Worm (Caenorhabditis elegans) whole organism, L4 larva: Measurements from ENCODE around the gene set-8.

ENCODE experiments used
- D1046.2 ChIP-seq: fragments of 200-800 bp; sonication (Bioruptor generic); IDR thresholded peaks from 2 replicates; pipeline ENCODE4 v1.3.6; 2022; ENCODE audit warnings: missing genetic modification characterization, missing compliant biosample characterization
- F10B5.3 ChIP-seq: sonication (generic microtip); optimal IDR thresholded peaks from 2 replicates; lab custom pipeline; 2016; ENCODE audit warnings: mild to moderate bottlenecking, missing genetic modification characterization, missing compliant biosample characterization
- F49E8.2 ChIP-seq: sonication (generic microtip); optimal IDR thresholded peaks from 2 replicates; lab custom pipeline; 2016; ENCODE audit warnings: missing compliant biosample characterization, mild to moderate bottlenecking, missing genetic modification characterization, borderline replicate concordance
- R02D3.7 ChIP-seq: fragments of 150-350 bp; sonication (generic microtip); optimal IDR thresholded peaks from 3 replicates; lab custom pipeline; 2014; ENCODE audit warnings: missing biosample characterization, missing genetic modification characterization
- T26A8.4 ChIP-seq: fragments of 200-800 bp; sonication (Bioruptor generic); IDR thresholded peaks from 2 replicates; pipeline ENCODE4 v1.3.6; 2022; ENCODE audit warnings: missing genetic modification characterization, missing compliant biosample characterization
- Y105C5A.15 ChIP-seq: fragments of 200-800 bp; sonication (Bioruptor generic); IDR thresholded peaks from 2 replicates; pipeline ENCODE4 v1.3.6; 2022; ENCODE audit warnings: missing genetic modification characterization, missing compliant biosample characterization
- Y48G9A.11 ChIP-seq: fragments of 200-800 bp; sonication (Bioruptor generic); IDR thresholded peaks from 2 replicates; pipeline ENCODE4 v1.3.6; 2022; ENCODE audit warnings: missing genetic modification reagents, missing genetic modification characterization, missing compliant biosample characterization
- aha-1 ChIP-seq: fragments of 150-350 bp; peaks from one replicate; lab custom pipeline; 2014; ENCODE audit warnings: missing biosample characterization, missing genetic modification characterization
- attf-4 ChIP-seq: sonication (generic microtip); optimal IDR thresholded peaks from 3 replicates; lab custom pipeline; 2017; ENCODE audit warnings: missing biosample characterization, missing genetic modification characterization
- ceh-20 ChIP-seq: fragments of 200-800 bp; sonication (Bioruptor generic); IDR thresholded peaks from 2 replicates; pipeline ENCODE4 v1.3.6; 2022; ENCODE audit warnings: missing genetic modification reagents, missing genetic modification characterization, missing compliant biosample characterization
- ceh-62 ChIP-seq: sonication (generic microtip); optimal IDR thresholded peaks from 2 replicates; lab custom pipeline; 2017; ENCODE audit warnings: missing biosample characterization, missing genetic modification characterization
- ces-1 ChIP-seq: fragments of 150-350 bp; sonication (generic microtip); optimal IDR thresholded peaks from 4 replicates; lab custom pipeline; 2014; ENCODE audit warnings: missing biosample characterization, missing genetic modification reagents, missing genetic modification characterization
- daf-12 ChIP-seq: fragments of 150-350 bp; optimal IDR thresholded peaks from 2 replicates; lab custom pipeline; 2014; ENCODE audit warnings: missing biosample characterization, missing genetic modification reagents, missing genetic modification characterization
- daf-16 ChIP-seq, 3 experiments: sonication (generic microtip); optimal IDR thresholded peaks; 2 replicates each; lab custom pipeline; 2016 to 2017; ENCODE audit warnings: missing genetic modification characterization in 3 of 3, missing genetic modification reagents in 3 of 3, mild to moderate bottlenecking in 2 of 3, missing compliant biosample characterization in 2 of 3, missing biosample characterization in 1 of 3, moderate library complexity in 1 of 3
- daf-19 ChIP-seq: fragments of 200-800 bp; sonication (Bioruptor generic); conservative IDR thresholded peaks from 2 replicates; pipeline ENCODE4 v1.3.6; 2022; ENCODE audit warnings: missing genetic modification characterization, missing compliant biosample characterization
- egl-43 ChIP-seq: fragments of 200-800 bp; sonication (Bioruptor generic); IDR thresholded peaks from 2 replicates; pipeline ENCODE4 v1.3.6; 2022; ENCODE audit warnings: missing genetic modification reagents, missing genetic modification characterization, missing compliant biosample characterization
- fkh-10 ChIP-seq: fragments of 150-350 bp; optimal IDR thresholded peaks from 2 replicates; lab custom pipeline; 2014; ENCODE audit warnings: missing biosample characterization, missing genetic modification reagents, missing genetic modification characterization
- hif-1 ChIP-seq, 2 experiments: sonication (generic microtip); optimal IDR thresholded peaks; 2 replicates each; lab custom pipeline; 2016 to 2017; ENCODE audit warnings: missing compliant biosample characterization in 2 of 2, missing genetic modification characterization in 2 of 2, missing genetic modification reagents in 2 of 2, missing genotype in 2 of 2, mild to moderate bottlenecking in 1 of 2
- hlh-30 ChIP-seq: sonication (generic microtip); optimal IDR thresholded peaks from 2 replicates; lab custom pipeline; 2017; ENCODE audit warnings: antibody characterized with exemption, mild to moderate bottlenecking, missing genetic modification characterization, missing compliant biosample characterization; ENCODE audit not compliant: insufficient read depth
- hmg-1.1 ChIP-seq: fragments of 200-800 bp; sonication (Bioruptor generic); IDR thresholded peaks from 2 replicates; pipeline ENCODE4 v1.3.6; 2022; ENCODE audit warnings: missing genetic modification reagents, missing genetic modification characterization, missing compliant biosample characterization
- jun-1 ChIP-seq: fragments of 150-350 bp; optimal IDR thresholded peaks from 2 replicates; lab custom pipeline; 2014; ENCODE audit warnings: missing biosample characterization, missing genetic modification reagents, missing genetic modification characterization
- lin-13 ChIP-seq: fragments of 150-350 bp; optimal IDR thresholded peaks from 2 replicates; lab custom pipeline; 2014; ENCODE audit warnings: missing biosample characterization, missing genetic modification reagents, missing genetic modification characterization
- lin-15B ChIP-seq: fragments of 150-350 bp; sonication (generic microtip); optimal IDR thresholded peaks from 3 replicates; lab custom pipeline; 2014; ENCODE audit warnings: missing biosample characterization, missing genetic modification characterization
- lin-29 ChIP-seq: fragments of 200-800 bp; sonication (Bioruptor generic); IDR thresholded peaks from 2 replicates; pipeline ENCODE4 v1.3.6; 2022; ENCODE audit warnings: missing genetic modification reagents, missing genetic modification characterization, missing compliant biosample characterization
- lin-39 ChIP-seq: fragments of 150-350 bp; optimal IDR thresholded peaks from 2 replicates; lab custom pipeline; 2014; ENCODE audit warnings: missing biosample characterization, missing genetic modification reagents, missing genetic modification characterization
- lir-3 ChIP-seq: sonication (generic microtip); optimal IDR thresholded peaks from 2 replicates; lab custom pipeline; 2016; ENCODE audit warnings: mild to moderate bottlenecking, missing genetic modification characterization, missing compliant biosample characterization
- madf-5 ChIP-seq, 2 experiments: fragments of 200-800 bp; sonication (Bioruptor generic); IDR thresholded peaks; 2 replicates each; pipeline ENCODE4 v1.3.6; 2022; ENCODE audit warnings: missing compliant biosample characterization in 2 of 2, missing genetic modification characterization in 2 of 2
- madf-9 ChIP-seq: fragments of 200-800 bp; sonication (Bioruptor generic); conservative IDR thresholded peaks from 2 replicates; pipeline ENCODE4 v1.3.6; 2022; ENCODE audit warnings: missing genetic modification reagents, missing genetic modification characterization, missing compliant biosample characterization
- mdt-29 ChIP-seq: fragments of 200-800 bp; sonication (Bioruptor generic); IDR thresholded peaks from 2 replicates; pipeline ENCODE4 v1.3.6; 2022; ENCODE audit warnings: missing genetic modification reagents, missing genetic modification characterization, missing compliant biosample characterization
- mep-1 ChIP-seq: fragments of 150-350 bp; sonication (generic microtip); optimal IDR thresholded peaks from 3 replicates; lab custom pipeline; 2014; ENCODE audit warnings: missing biosample characterization, missing genetic modification characterization
- mes-2 ChIP-seq: sonication (generic microtip); optimal IDR thresholded peaks from 2 replicates; lab custom pipeline; 2016; ENCODE audit warnings: missing genotype, mild to moderate bottlenecking, missing genetic modification characterization, missing compliant biosample characterization; ENCODE audit not compliant: poor library complexity, severe bottlenecking
- mxl-3 ChIP-seq: fragments of 200-800 bp; sonication (Bioruptor generic); optimal IDR thresholded peaks from 2 replicates; lab custom pipeline; 2018; ENCODE audit warnings: mild to moderate bottlenecking, missing genetic modification characterization, missing compliant biosample characterization
- nhr-102 ChIP-seq: sonication (generic microtip); optimal IDR thresholded peaks from 2 replicates; lab custom pipeline; 2016; ENCODE audit warnings: mild to moderate bottlenecking, missing genetic modification characterization, moderate library complexity, missing compliant biosample characterization
- nhr-237 ChIP-seq: sonication (generic microtip); optimal IDR thresholded peaks from 2 replicates; lab custom pipeline; 2017; ENCODE audit warnings: missing biosample characterization, missing genetic modification characterization
- nhr-48 ChIP-seq: sonication (generic microtip); optimal IDR thresholded peaks from 2 replicates; lab custom pipeline; 2016; ENCODE audit warnings: mild to moderate bottlenecking, missing genetic modification characterization, missing compliant biosample characterization
- nhr-76 ChIP-seq: fragments of 150-350 bp; optimal IDR thresholded peaks from 2 replicates; lab custom pipeline; 2014; ENCODE audit warnings: missing biosample characterization, missing genetic modification characterization
- pha-4 ChIP-seq, 2 experiments: fragments of 150-350 bp in 1 of 2; fragments of 200-800 bp in 1 of 2; sonication (Bioruptor generic) in 1 of 2; IDR thresholded peaks in 1 of 2; optimal IDR thresholded peaks in 1 of 2; 2 replicates each; pipeline versions ENCODE4 v1.3.6 to Lab custom; 2014 to 2022; ENCODE audit warnings: missing genetic modification characterization in 2 of 2, missing genetic modification reagents in 2 of 2, missing biosample characterization in 1 of 2, missing compliant biosample characterization in 1 of 2
- saeg-2 ChIP-seq: fragments of 200-800 bp; sonication (Bioruptor generic); IDR thresholded peaks from 2 replicates; pipeline ENCODE4 v1.3.6; 2022; ENCODE audit warnings: missing genetic modification reagents, missing genetic modification characterization, missing compliant biosample characterization
- sdz-12 ChIP-seq: fragments of 200-800 bp; sonication (Bioruptor generic); optimal IDR thresholded peaks from 2 replicates; lab custom pipeline; 2018; ENCODE audit warnings: mild to moderate bottlenecking, missing genetic modification characterization, missing compliant biosample characterization
- set-16 ChIP-seq: fragments of 200-800 bp; sonication (Bioruptor generic); IDR thresholded peaks from 2 replicates; pipeline ENCODE4 v1.3.6; 2022; ENCODE audit warnings: missing genetic modification reagents, missing genetic modification characterization, missing compliant biosample characterization
- snpc-1.2 ChIP-seq: fragments of 200-800 bp; sonication (Bioruptor generic); IDR thresholded peaks from 2 replicates; pipeline ENCODE4 v1.3.6; 2022; ENCODE audit warnings: missing genetic modification reagents, missing genetic modification characterization, missing compliant biosample characterization
- spr-3 ChIP-seq: fragments of 200-800 bp; sonication (Bioruptor generic); optimal IDR thresholded peaks from 2 replicates; lab custom pipeline; 2018; ENCODE audit warnings: mild to moderate bottlenecking, missing genetic modification characterization, missing compliant biosample characterization
- tag-97 ChIP-seq: fragments of 200-800 bp; sonication (Bioruptor generic); IDR thresholded peaks from 2 replicates; pipeline ENCODE4 v1.3.6; 2022; ENCODE audit warnings: missing genetic modification characterization, missing compliant biosample characterization
- tra-1 ChIP-seq: fragments of 200-800 bp; sonication (Bioruptor generic); IDR thresholded peaks from 2 replicates; pipeline ENCODE4 v1.3.6; 2022; ENCODE audit warnings: missing genetic modification reagents, missing genetic modification characterization, missing compliant biosample characterization
- zag-1 ChIP-seq: fragments of 150-350 bp; optimal IDR thresholded peaks from 2 replicates; lab custom pipeline; 2014; ENCODE audit warnings: missing biosample characterization, missing genetic modification characterization
- zfp-2 ChIP-seq: sonication (generic microtip); optimal IDR thresholded peaks from 2 replicates; lab custom pipeline; 2016; ENCODE audit warnings: mild to moderate bottlenecking, missing genetic modification characterization, missing compliant biosample characterization
- zfp-3 ChIP-seq: fragments of 200-800 bp; sonication (Bioruptor generic); conservative IDR thresholded peaks from 2 replicates; pipeline ENCODE4 v1.3.6; 2022; ENCODE audit warnings: missing genetic modification reagents, missing genetic modification characterization, missing compliant biosample characterization
- zip-11 ChIP-seq: fragments of 200-800 bp; sonication (Bioruptor generic); IDR thresholded peaks from 2 replicates; pipeline ENCODE4 v1.3.6; 2022; ENCODE audit warnings: missing genetic modification characterization, missing compliant biosample characterization
- zip-2 ChIP-seq: fragments of 150-350 bp; optimal IDR thresholded peaks from 2 replicates; lab custom pipeline; 2014; ENCODE audit warnings: missing biosample characterization, missing genetic modification characterization
- ztf-7 ChIP-seq: fragments of 150-350 bp; optimal IDR thresholded peaks from 2 replicates; lab custom pipeline; 2014; ENCODE audit warnings: missing biosample characterization, missing genetic modification characterization

The set-8 gene

ce11 chrX:13442446-13442845, 4.1 kb upstream of the set-8 start (continued):
- no peak for TF ChIP-seq R02D3.7 (tag; lab: Kevin White, UChicago)
- TF ChIP-seq F10B5.3: no peak
- TF ChIP-seq set-16 (GFP tag; lab: Robert Waterston, UW): no peak
- TF ChIP-seq mes-2 (tag; lab: Kevin White, UChicago): peak; percentile 79
- peak; percentile 23 for TF ChIP-seq zip-2 (tag; lab: Kevin White, UChicago)
- TF ChIP-seq nhr-102: peak; percentile 56
- peak; percentile 38 for TF ChIP-seq mxl-3 (GFP tag; lab: Kevin White, UChicago)
- TF ChIP-seq zfp-3 (GFP tag; lab: Robert Waterston, UW): peak; percentile 37; the same call in 1 of the 2 replicates
- no peak for TF ChIP-seq attf-4
- 0 out of 2 replicates have a peak, but pooled peaks have one; percentile 18 for TF ChIP-seq tra-1 (GFP tag; lab: Robert Waterston, UW)
- 0 out of 2 replicates have a peak, but pooled peaks have one; percentile 63 for TF ChIP-seq Y105C5A.15 (GFP tag; lab: Robert Waterston, UW)
- TF ChIP-seq daf-12 (tag; lab: Kevin White, UChicago): no peak
- no peak for TF ChIP-seq tag-97 (GFP tag; lab: Robert Waterston, UW)
- TF ChIP-seq sdz-12 (GFP tag; lab: Kevin White, UChicago): no peak
- TF ChIP-seq lin-29 (GFP tag; lab: Robert Waterston, UW): 0 out of 2 replicates have a peak, but pooled peaks have one; percentile 44
- no peak for TF ChIP-seq mdt-29 (GFP tag; lab: Robert Waterston, UW)
- no peak for TF ChIP-seq ces-1 (GFP tag; lab: Kevin White, UChicago)
- 0 out of 2 replicates have a peak, but pooled peaks have one; percentile 27 for TF ChIP-seq zip-11 (GFP tag; lab: Robert Waterston, UW)
- TF ChIP-seq pha-4 (GFP tag; IDR thresholded peaks at IDR 0.05; lab: Robert Waterston, UW): no peak
- TF ChIP-seq pha-4 (tag; optimal IDR thresholded peaks at IDR 0.05; lab: Kevin White, UChicago): no peak
- no peak for TF ChIP-seq lin-15B
- peak; percentile 75 for TF ChIP-seq madf-9 (GFP tag; lab: Robert Waterston, UW)
- peak; percentile 32 for TF ChIP-seq fkh-10 (GFP tag; lab: Kevin White, UChicago)
- TF ChIP-seq hlh-30 (tag; lab: Kevin White, UChicago): peak; percentile 70
- TF ChIP-seq zfp-2 (tag; lab: Kevin White, UChicago): no peak
- no peak for TF ChIP-seq Y48G9A.11 (GFP tag; lab: Robert Waterston, UW)
- no peak for TF ChIP-seq lir-3
- peak; percentile 83 for TF ChIP-seq egl-43 (GFP tag; lab: Robert Waterston, UW)
- 0 out of 4 replicates have a peak, but pooled peaks of 1 of the 2 experiments have one; percentile 39 for TF ChIP-seq madf-5 (GFP tag; IDR thresholded peaks at IDR 0.05; lab: Robert Waterston, UW)
- TF ChIP-seq saeg-2 (GFP tag; lab: Robert Waterston, UW): no peak
- TF ChIP-seq lin-39 (tag; lab: Kevin White, UChicago): no peak
- TF ChIP-seq nhr-48 (tag; lab: Kevin White, UChicago): peak; percentile 31
- TF ChIP-seq lin-13: peak; percentile 25
- TF ChIP-seq snpc-1.2 (GFP tag; lab: Robert Waterston, UW): peak; percentile 81
- no peak for TF ChIP-seq nhr-76 (tag; lab: Kevin White, UChicago)
- no peak for TF ChIP-seq zag-1
- TF ChIP-seq hif-1 (tag; optimal IDR thresholded peaks at IDR 0.05; lab: Kevin White, UChicago): no peak
- 0 out of 2 replicates have a peak, but pooled peaks have one; percentile 69 for TF ChIP-seq D1046.2 (GFP tag; lab: Robert Waterston, UW)
- no peak for TF ChIP-seq spr-3 (GFP tag; lab: Kevin White, UChicago)
- no peak for TF ChIP-seq aha-1 (tag; lab: Kevin White, UChicago)
- TF ChIP-seq daf-19 (GFP tag; lab: Robert Waterston, UW): no peak
- peak; percentile 89 for TF ChIP-seq hmg-1.1 (GFP tag; lab: Robert Waterston, UW)
- no peak for TF ChIP-seq nhr-237 (tag; lab: Kevin White, UChicago)
- TF ChIP-seq daf-16 (GFP tag; optimal IDR thresholded peaks at IDR 0.05; lab: Kevin White, UChicago): peak; percentile 0 to 37
- peak; percentile 52 for TF ChIP-seq daf-16 (tag; optimal IDR thresholded peaks at IDR 0.05; lab: Kevin White, UChicago)
- TF ChIP-seq F49E8.2 (tag; lab: Kevin White, UChicago): no peak
- peak; percentile 74 for TF ChIP-seq T26A8.4 (GFP tag; lab: Robert Waterston, UW)
- TF ChIP-seq ztf-7: peak; percentile 51
- TF ChIP-seq jun-1 (tag; lab: Kevin White, UChicago): peak; percentile 20
- TF ChIP-seq ceh-62 (tag; lab: Kevin White, UChicago): no peak
- TF ChIP-seq ceh-20 (GFP tag; lab: Robert Waterston, UW): peak; percentile 62; the same call in 1 of the 2 replicates
- TF ChIP-seq mep-1 (tag; lab: Kevin White, UChicago): no peak
